Worm (Caenorhabditis elegans) whole organism, early embryonic: ENCODE data around the gene ZC168.2.

ENCODE experiments used
- F13C5.2 ChIP-seq: sonication (generic microtip); optimal IDR thresholded peaks from 2 replicates; lab custom pipeline; 2017; ENCODE audit warnings: mild to moderate bottlenecking, missing genetic modification characterization, inconsistent platforms, missing compliant biosample characterization
- ama-1 ChIP-seq: fragments of 150-350 bp; optimal IDR thresholded peaks from 2 replicates; lab custom pipeline; 2014
- ets-7 ChIP-seq: sonication (generic microtip); optimal IDR thresholded peaks from 2 replicates; lab custom pipeline; 2016; ENCODE audit warnings: missing genotype, missing genetic modification characterization, missing compliant biosample characterization
- flt-1 ChIP-seq: fragments of 200-800 bp; sonication (Bioruptor generic); IDR thresholded peaks from 2 replicates; pipeline ENCODE4 v1.3.6; 2022; ENCODE audit warnings: missing genetic modification characterization, missing compliant biosample characterization
- hmbx-1 ChIP-seq: sonication (generic microtip); optimal IDR thresholded peaks from 2 replicates; lab custom pipeline; 2016; ENCODE audit warnings: mild to moderate bottlenecking, missing genetic modification characterization, missing compliant biosample characterization
- hmg-4 ChIP-seq: fragments of 200-800 bp; sonication (Bioruptor generic); optimal IDR thresholded peaks from 2 replicates; lab custom pipeline; 2018; ENCODE audit warnings: mild to moderate bottlenecking, missing genetic modification characterization, missing compliant biosample characterization
- hnd-1 ChIP-seq: sonication (generic microtip); optimal IDR thresholded peaks from 2 replicates; lab custom pipeline; 2016; ENCODE audit warnings: missing genetic modification characterization, missing compliant biosample characterization
- pes-1 ChIP-seq: fragments of 200-800 bp; sonication (Bioruptor generic); IDR thresholded peaks from 2 replicates; pipeline ENCODE4 v1.3.6; 2022; ENCODE audit warnings: missing genetic modification reagents, missing genetic modification characterization, missing compliant biosample characterization
- scrt-1 ChIP-seq: fragments of 200-800 bp; sonication (Bioruptor generic); IDR thresholded peaks from 2 replicates; pipeline ENCODE4 v1.3.6; 2022; ENCODE audit warnings: missing genetic modification characterization, missing compliant biosample characterization
- sea-1 ChIP-seq: fragments of 200-800 bp; sonication (Bioruptor generic); conservative IDR thresholded peaks from 2 replicates; pipeline ENCODE4 v1.3.6; 2022; ENCODE audit warnings: missing genetic modification characterization, missing compliant biosample characterization
- tbx-11 ChIP-seq: fragments of 200-800 bp; sonication (Bioruptor generic); IDR thresholded peaks from 2 replicates; pipeline ENCODE4 v1.3.6; 2022; ENCODE audit warnings: missing genetic modification characterization, missing compliant biosample characterization
- tbx-37 ChIP-seq: fragments of 200-800 bp; sonication (Bioruptor generic); conservative IDR thresholded peaks from 2 replicates; pipeline ENCODE4 v1.3.6; 2022; ENCODE audit warnings: missing genetic modification reagents, missing genetic modification characterization, missing compliant biosample characterization
- tra-4 ChIP-seq: sonication (generic microtip); optimal IDR thresholded peaks from 2 replicates; lab custom pipeline; 2017; ENCODE audit warnings: missing genetic modification characterization, missing compliant biosample characterization

- TF ChIP-seq ama-1 (lab: Kevin White, UChicago) = no peak
- TF ChIP-seq ets-7 = no peak
- TF ChIP-seq flt-1 (GFP tag; lab: Robert Waterston, UW) = no peak
- no peak for TF ChIP-seq tbx-37 (GFP tag; lab: Robert Waterston, UW)
- no peak for TF ChIP-seq hnd-1
- TF ChIP-seq F13C5.2 = no peak
- TF ChIP-seq scrt-1 (GFP tag; lab: Robert Waterston, UW) = no peak
- no peak for TF ChIP-seq hmbx-1
- no peak for TF ChIP-seq tbx-11 (GFP tag; lab: Robert Waterston, UW)
- TF ChIP-seq tra-4 = no peak
- no peak for TF ChIP-seq sea-1 (GFP tag; lab: Robert Waterston, UW)
- no peak for TF ChIP-seq hmg-4 (GFP tag; lab: Kevin White, UChicago)
- TF ChIP-seq pes-1 (GFP tag; lab: Robert Waterston, UW) = no peak
Measured at ce11 chrIV:10718865-10719264, 9.0 kb upstream of the ZC168.2 start.
